Worm (Caenorhabditis elegans) whole organism, L3 larva: Measurements from ENCODE around the gene algn-3.

Source experiments
- R02D3.7 ChIP-seq: fragments of 150-350 bp; optimal IDR thresholded peaks from 2 replicates; lab custom pipeline; 2014; ENCODE audit warnings: missing biosample characterization, missing genetic modification characterization
- ZK546.5 ChIP-seq: sonication (generic microtip); optimal IDR thresholded peaks from 2 replicates; lab custom pipeline; 2017; ENCODE audit warnings: missing biosample characterization, missing genetic modification characterization
- aly-2 ChIP-seq: fragments of 150-350 bp; optimal IDR thresholded peaks from 2 replicates; lab custom pipeline; 2014; ENCODE audit warnings: missing biosample characterization, missing genetic modification characterization
- ama-1 ChIP-seq: fragments of 150-350 bp; optimal IDR thresholded peaks from 2 replicates; lab custom pipeline; 2018
- ceh-16 ChIP-seq: sonication (generic microtip); optimal IDR thresholded peaks from 2 replicates; lab custom pipeline; 2017; ENCODE audit warnings: missing biosample characterization, missing genetic modification characterization
- ceh-28 ChIP-seq: fragments of 150-350 bp; optimal IDR thresholded peaks from 2 replicates; lab custom pipeline; 2014; ENCODE audit warnings: missing biosample characterization, missing genetic modification reagents, missing genetic modification characterization
- ceh-9 ChIP-seq: sonication (generic microtip); optimal IDR thresholded peaks from 2 replicates; lab custom pipeline; 2018; ENCODE audit warnings: missing biosample characterization, missing genetic modification characterization
- egl-5 ChIP-seq: fragments of 150-350 bp; optimal IDR thresholded peaks from 2 replicates; lab custom pipeline; 2017; ENCODE audit warnings: missing biosample characterization, missing genetic modification reagents, missing genetic modification characterization, inconsistent platforms
- elt-1 ChIP-seq: fragments of 150-350 bp; optimal IDR thresholded peaks from 2 replicates; lab custom pipeline; 2014; ENCODE audit warnings: missing biosample characterization, missing genetic modification characterization
- elt-2 ChIP-seq: sonication (generic microtip); optimal IDR thresholded peaks from 2 replicates; lab custom pipeline; 2016; ENCODE audit warnings: missing genetic modification reagents, mild to moderate bottlenecking, missing genetic modification characterization, missing compliant biosample characterization
- eor-1 ChIP-seq, 2 experiments: fragments of 150-350 bp; optimal IDR thresholded peaks; 2 replicates each; lab custom pipeline; 2014 to 2018; ENCODE audit warnings: missing biosample characterization in 2 of 2, missing genetic modification characterization in 2 of 2
- fos-1 ChIP-seq: fragments of 150-350 bp; optimal IDR thresholded peaks from 2 replicates; lab custom pipeline; 2014; ENCODE audit warnings: missing biosample characterization, missing genetic modification characterization
- hmg-11 ChIP-seq: sonication (generic microtip); optimal IDR thresholded peaks from 2 replicates; lab custom pipeline; 2016; ENCODE audit warnings: missing genetic modification characterization, missing compliant biosample characterization
- jun-1 ChIP-seq: fragments of 150-350 bp; optimal IDR thresholded peaks from 2 replicates; lab custom pipeline; 2014; ENCODE audit warnings: missing biosample characterization, missing genetic modification reagents, missing genetic modification characterization
- lin-39 ChIP-seq: fragments of 150-350 bp; optimal IDR thresholded peaks from 2 replicates; lab custom pipeline; 2018; ENCODE audit warnings: missing biosample characterization, missing genetic modification reagents, missing genetic modification characterization
- mdl-1 ChIP-seq: fragments of 150-350 bp; optimal IDR thresholded peaks from 2 replicates; lab custom pipeline; 2014; ENCODE audit warnings: missing biosample characterization, missing genetic modification characterization
- mml-1 ChIP-seq: fragments of 150-350 bp; sonication (generic microtip); optimal IDR thresholded peaks from 3 replicates; lab custom pipeline; 2014; ENCODE audit warnings: missing biosample characterization, missing genetic modification characterization
- nfya-1 ChIP-seq: sonication (generic microtip); optimal IDR thresholded peaks from 2 replicates; lab custom pipeline; 2017; ENCODE audit warnings: missing genetic modification characterization, mild to moderate bottlenecking, missing compliant biosample characterization, antibody characterized with exemption, moderate library complexity; ENCODE audit not compliant: insufficient read depth
- nhr-11 ChIP-seq: fragments of 150-350 bp; optimal IDR thresholded peaks from 2 replicates; lab custom pipeline; 2014; ENCODE audit warnings: missing biosample characterization, missing genetic modification characterization
- nhr-12 ChIP-seq: fragments of 150-350 bp; optimal IDR thresholded peaks from 2 replicates; lab custom pipeline; 2014; ENCODE audit warnings: missing biosample characterization, missing genetic modification characterization
- nhr-23 ChIP-seq: fragments of 150-350 bp; optimal IDR thresholded peaks from 2 replicates; lab custom pipeline; 2014; ENCODE audit warnings: missing biosample characterization, missing genetic modification reagents, missing genetic modification characterization
- nhr-25 ChIP-seq: sonication (generic microtip); optimal IDR thresholded peaks from 2 replicates; lab custom pipeline; 2017; ENCODE audit warnings: missing biosample characterization, missing genetic modification characterization
- nhr-28 ChIP-seq: fragments of 150-350 bp; optimal IDR thresholded peaks from 2 replicates; lab custom pipeline; 2014; ENCODE audit warnings: missing biosample characterization, missing genetic modification characterization
- nhr-43 ChIP-seq: sonication (generic microtip); optimal IDR thresholded peaks from 2 replicates; lab custom pipeline; 2016; ENCODE audit warnings: mild to moderate bottlenecking, missing genetic modification characterization, missing compliant biosample characterization; ENCODE audit not compliant: poor library complexity, severe bottlenecking
- nhr-76 ChIP-seq: fragments of 150-350 bp; sonication (generic microtip); optimal IDR thresholded peaks from 5 replicates; lab custom pipeline; 2014; ENCODE audit warnings: missing biosample characterization, missing genetic modification characterization
- nhr-77 ChIP-seq: fragments of 150-350 bp; optimal IDR thresholded peaks from 2 replicates; lab custom pipeline; 2014; ENCODE audit warnings: missing biosample characterization, missing genetic modification characterization
- skn-1 ChIP-seq: fragments of 150-350 bp; optimal IDR thresholded peaks from 2 replicates; lab custom pipeline; 2014; ENCODE audit warnings: missing biosample characterization, missing genetic modification characterization
- snpc-4 ChIP-seq: fragments of 150-350 bp; optimal IDR thresholded peaks from 2 replicates; lab custom pipeline; 2014; ENCODE audit warnings: missing biosample characterization, missing genetic modification characterization
- unc-39 ChIP-seq: sonication (generic microtip); optimal IDR thresholded peaks from 4 replicates; lab custom pipeline; 2017; ENCODE audit warnings: missing biosample characterization, missing genetic modification characterization
- unc-62 ChIP-seq: fragments of 150-350 bp; sonication (generic microtip); optimal IDR thresholded peaks from 4 replicates; lab custom pipeline; 2014; ENCODE audit warnings: missing biosample characterization, missing genetic modification reagents, missing genetic modification characterization
- zag-1 ChIP-seq: fragments of 150-350 bp; optimal IDR thresholded peaks from 2 replicates; lab custom pipeline; 2014; ENCODE audit warnings: missing biosample characterization, missing genetic modification characterization

algn-3 gene

ce11 chrII:14122065-14122464 lies 10.6 kb downstream of the algn-3 start, which contains the start of gene K09E4.4:
Gene K09E4.4 (minus strand): TSS chrII:14122165.
- no peak for TF ChIP-seq aly-2
- TF ChIP-seq lin-39, result peak; percentile 2
- no peak for TF ChIP-seq nfya-1 (tag; lab: Kevin White, UChicago)
- no peak for TF ChIP-seq ceh-16 (tag; lab: Kevin White, UChicago)

DNA sequence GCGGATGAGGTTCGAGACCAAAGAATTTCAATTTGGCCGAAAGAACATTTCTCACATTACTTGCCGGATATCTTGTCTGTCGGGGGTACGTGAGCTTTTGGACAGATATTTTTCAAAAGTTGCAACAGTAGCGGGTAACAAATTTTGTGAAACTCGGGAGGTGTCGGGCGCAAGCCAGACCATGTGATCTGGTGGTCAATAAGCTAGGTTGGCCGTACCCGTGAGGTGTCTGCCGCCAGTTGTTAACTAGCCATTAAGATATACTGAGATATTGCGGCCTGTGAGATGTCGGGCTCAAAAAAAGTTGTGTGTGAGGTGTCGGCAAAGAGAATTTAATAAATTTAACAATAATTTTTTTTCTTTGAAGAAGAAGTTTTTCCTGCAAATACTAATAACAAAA lies 14.2 kb downstream of the algn-3 start:
- TF ChIP-seq ceh-9 (tag; lab: Kevin White, UChicago) (no peak), snpc-4 (tag; lab: Kevin White, UChicago) (peak; percentile 40)
- TF ChIP-seq, all 47 proteins: peak for 1

DNA sequence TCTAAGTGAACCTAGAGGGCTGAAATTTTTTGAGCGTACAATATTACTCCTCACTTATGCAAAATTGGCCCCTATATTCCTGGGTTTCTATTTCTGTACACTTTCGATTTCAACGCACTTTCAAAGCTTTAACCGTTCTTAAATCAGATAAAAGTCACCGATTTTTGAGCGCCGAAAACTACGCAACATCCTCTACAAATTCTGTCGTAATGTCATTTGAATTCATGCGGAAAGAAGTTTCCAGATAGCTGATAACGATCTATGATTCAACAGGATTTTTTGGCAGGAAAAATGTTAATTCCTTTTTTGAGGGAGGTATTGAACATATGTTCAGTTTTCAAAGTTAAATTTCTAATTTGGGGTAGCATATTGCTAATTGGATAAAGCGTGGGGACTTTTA lies 19.8 kb downstream of the algn-3 start:
- TF ChIP-seq elt-1 (peak; percentile 23), ZK546.5 (tag; lab: Kevin White, UChicago) (no peak), egl-5 (no peak), zag-1 (tag; lab: Kevin White, UChicago) (no peak), nhr-25 (tag; lab: Kevin White, UChicago) (peak; percentile 65), skn-1 (tag; lab: Kevin White, UChicago) (no peak)

- TF ChIP-seq nhr-23 (tag; lab: Kevin White, UChicago), result peak; percentile 56
- peak; percentile 44 for TF ChIP-seq ama-1
- TF ChIP-seq nhr-25 (tag; lab: Kevin White, UChicago), result peak; percentile 72
- no peak for TF ChIP-seq unc-39 (tag; lab: Kevin White, UChicago)
- TF ChIP-seq nhr-76, result no peak
Observed at ce11 chrII:14109184-14109664, 23.4 kb downstream of the algn-3 start, which contains the start of gene cpg-7. Gene cpg-7 (minus strand): TSS chrII:14109234.

- TF ChIP-seq jun-1 (tag; lab: Kevin White, UChicago) (no peak), ama-1 (no peak), nhr-77 (no peak), R02D3.7 (no peak), nhr-43 (no peak), mdl-1 (tag; lab: Kevin White, UChicago) (no peak), nhr-28 (no peak), eor-1 (tag; optimal IDR thresholded peaks at IDR 0.05; lab: Kevin White, UChicago) (no peak)
Observed at ce11 chrII:14106164-14106563, 26.5 kb downstream of the algn-3 start.

DNA sequence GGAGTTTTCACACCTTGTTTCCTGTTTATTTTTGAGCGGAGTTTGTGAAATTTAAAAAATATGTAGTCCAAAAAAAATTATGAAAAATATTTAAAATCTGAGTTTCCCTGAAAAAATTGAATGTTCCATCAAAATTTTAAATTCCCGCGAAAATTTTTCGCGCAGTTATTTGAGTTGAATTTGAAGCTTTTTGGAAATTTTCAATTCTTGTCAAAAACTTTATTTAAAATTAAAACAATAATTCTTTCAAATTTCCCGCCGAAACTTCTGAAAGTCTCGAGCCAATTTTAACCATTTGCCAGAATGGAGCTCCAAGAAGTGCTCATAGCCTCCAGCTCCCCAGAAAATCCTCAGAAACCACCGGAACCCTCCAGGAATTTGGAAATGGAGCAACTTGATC lies 28.2 kb downstream of the algn-3 start, which contains the start of gene gur-4:
TSS of gene gur-4 (plus strand) at position 301 of the 400 bp plus-strand sequence.
- TF ChIP-seq unc-62 (no peak), nhr-25 (tag; lab: Kevin White, UChicago) (no peak), unc-39 (tag; lab: Kevin White, UChicago) (no peak), jun-1 (tag; lab: Kevin White, UChicago) (no peak)

DNA sequence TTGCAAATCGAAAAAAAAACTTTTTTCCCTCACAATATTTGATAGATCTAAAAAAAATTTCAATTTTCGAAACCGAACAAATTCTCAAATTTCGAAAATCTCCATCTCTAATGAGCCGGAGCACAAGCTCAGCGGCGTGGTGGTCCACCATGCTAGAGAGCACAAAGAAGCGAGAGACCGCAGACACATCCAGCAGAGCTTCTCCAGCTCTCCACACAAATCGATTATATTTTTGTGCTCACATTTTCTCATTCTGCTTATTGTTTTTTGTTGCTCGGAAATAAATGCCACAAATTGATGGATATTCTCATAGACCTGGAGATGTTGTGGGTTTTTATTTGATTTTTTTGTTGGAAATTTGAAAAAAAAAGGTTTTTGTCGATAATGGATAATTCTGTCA lies 30.5 kb downstream of the algn-3 start:
- TF ChIP-seq mdl-1 (tag; lab: Kevin White, UChicago) (no peak), nhr-12 (tag; lab: Kevin White, UChicago) (no peak), ceh-28 (tag; lab: Kevin White, UChicago) (peak; percentile 23), nfya-1 (tag; lab: Kevin White, UChicago) (peak; percentile 34), mml-1 (tag; lab: Kevin White, UChicago) (no peak), fos-1 (tag; lab: Kevin White, UChicago) (no peak), nhr-76 (no peak), hmg-11 (tag; lab: Kevin White, UChicago) (peak; percentile 18)

- no peak for TF ChIP-seq elt-2 (tag; lab: Kevin White, UChicago)
- no peak for TF ChIP-seq nfya-1 (tag; lab: Kevin White, UChicago)
- TF ChIP-seq nhr-12 (tag; lab: Kevin White, UChicago), result no peak
- TF ChIP-seq nhr-11 (tag; lab: Kevin White, UChicago), result no peak
- TF ChIP-seq, all 47 proteins: peak for 0
Observed at ce11 chrII:14100963-14101362, 31.7 kb downstream of the algn-3 start, which contains the start of gene bkip-1. Gene bkip-1 (plus strand): TSS chrII:14101263.
